Fruit fly (Drosophila melanogaster) whole organism, pupa: ENCODE results near the gene hook.

Source experiments
- CG10348 ChIP-seq: fragments of 200-800 bp; sonication (Bioruptor generic); IDR thresholded peaks from 2 replicates; pipeline ENCODE4 v1.3.6; 2022; ENCODE audit warnings: missing biosample characterization, missing genetic modification characterization
- CG12605 ChIP-seq: fragments of 200-800 bp; sonication (Bioruptor generic); IDR thresholded peaks from 2 replicates; pipeline ENCODE4 v1.3.6; 2022; ENCODE audit warnings: missing biosample characterization, missing genetic modification characterization
- CG13204 ChIP-seq: fragments of 200-800 bp; sonication (Bioruptor generic); optimal IDR thresholded peaks from 2 replicates; lab custom pipeline; 2018; ENCODE audit warnings: missing biosample characterization, mild to moderate bottlenecking, missing genetic modification characterization, moderate library complexity
- CG14655 ChIP-seq: fragments of 200-800 bp; sonication (Bioruptor generic); optimal IDR thresholded peaks from 3 replicates; lab custom pipeline; 2017; ENCODE audit warnings: mild to moderate bottlenecking, missing biosample characterization, missing genetic modification reagents, missing genetic modification characterization
- CG15710 ChIP-seq: fragments of 200-800 bp; sonication (Bioruptor generic); optimal IDR thresholded peaks from 2 replicates; lab custom pipeline; 2018; ENCODE audit warnings: missing biosample characterization, mild to moderate bottlenecking, missing genetic modification characterization, moderate library complexity
- CG17806 ChIP-seq: fragments of 200-800 bp; sonication (Bioruptor generic); optimal IDR thresholded peaks from 2 replicates; lab custom pipeline; 2018; ENCODE audit warnings: missing biosample characterization, mild to moderate bottlenecking, missing genetic modification characterization, moderate library complexity
- CG32121 ChIP-seq: fragments of 200-800 bp; sonication (Bioruptor generic); IDR thresholded peaks from 2 replicates; pipeline ENCODE4 v1.3.6; 2022; ENCODE audit warnings: missing biosample characterization, missing genetic modification characterization
- CG34367 ChIP-seq: fragments of 200-800 bp; sonication (Bioruptor generic); optimal IDR thresholded peaks from 2 replicates; lab custom pipeline; 2018; ENCODE audit warnings: missing biosample characterization, mild to moderate bottlenecking, missing genetic modification characterization
- CG4496 ChIP-seq: fragments of 200-800 bp; sonication (Bioruptor generic); IDR thresholded peaks from 3 replicates; pipeline ENCODE4 v1.3.6; 2022; ENCODE audit warnings: missing biosample characterization, missing genetic modification characterization
- CG8159 ChIP-seq: fragments of 200-800 bp; sonication (Bioruptor generic); optimal IDR thresholded peaks from 3 replicates; lab custom pipeline; 2018; ENCODE audit warnings: missing biosample characterization, mild to moderate bottlenecking, missing genetic modification characterization, moderate library complexity
- CG8301 ChIP-seq: fragments of 200-800 bp; sonication (Bioruptor generic); optimal IDR thresholded peaks from 2 replicates; lab custom pipeline; 2018; ENCODE audit warnings: missing biosample characterization, mild to moderate bottlenecking, missing genetic modification characterization
- CG9948 ChIP-seq: fragments of 200-800 bp; sonication (Bioruptor generic); optimal IDR thresholded peaks from 2 replicates; lab custom pipeline; 2018; ENCODE audit warnings: missing biosample characterization, mild to moderate bottlenecking, missing genetic modification characterization, moderate library complexity
- D1 ChIP-seq: fragments of 200-800 bp; sonication (Bioruptor generic); optimal IDR thresholded peaks from 2 replicates; lab custom pipeline; 2018; ENCODE audit warnings: missing biosample characterization, mild to moderate bottlenecking, missing genetic modification characterization, moderate library complexity
- EcR ChIP-seq: fragments of 200-800 bp; sonication (Bioruptor generic); optimal IDR thresholded peaks from 3 replicates; lab custom pipeline; 2019; ENCODE audit warnings: missing biosample characterization, missing genetic modification characterization, mild to moderate bottlenecking, moderate library complexity, missing genetic modification reagents
- Ets98B ChIP-seq: fragments of 200-800 bp; sonication (Bioruptor generic); IDR thresholded peaks from 2 replicates; pipeline ENCODE4 v1.3.6; 2022; ENCODE audit warnings: missing biosample characterization, missing genetic modification characterization
- Pif1A ChIP-seq: fragments of 200-800 bp; sonication (Bioruptor generic); optimal IDR thresholded peaks from 3 replicates; lab custom pipeline; 2016; ENCODE audit warnings: missing biosample characterization, missing genetic modification characterization
- Pif1B ChIP-seq: fragments of 200-800 bp; sonication (Bioruptor generic); optimal IDR thresholded peaks from 3 replicates; lab custom pipeline; 2016; ENCODE audit warnings: missing biosample characterization, missing genetic modification characterization
- Snoo ChIP-seq: fragments of 200-800 bp; sonication (Bioruptor generic); optimal IDR thresholded peaks from 3 replicates; lab custom pipeline; 2017; ENCODE audit warnings: missing biosample characterization, mild to moderate bottlenecking, missing genetic modification characterization, inconsistent platforms
- fd96Ca ChIP-seq: fragments of 200-800 bp; sonication (Bioruptor generic); IDR thresholded peaks from 3 replicates; pipeline ENCODE4 v1.3.6; 2022; ENCODE audit warnings: missing biosample characterization, missing genetic modification characterization
- gl ChIP-seq: fragments of 200-800 bp; sonication (Bioruptor generic); optimal IDR thresholded peaks from 2 replicates; lab custom pipeline; 2018; ENCODE audit warnings: missing biosample characterization, mild to moderate bottlenecking, missing genetic modification characterization
- rn ChIP-seq: fragments of 200-800 bp; sonication (Bioruptor generic); IDR thresholded peaks from 2 replicates; pipeline ENCODE4 v1.3.6; 2022; ENCODE audit warnings: missing biosample characterization, missing genetic modification characterization

hook gene

dm6 chr2L:19033288-19033687, at the start of gene hook:
hook (minus strand) TSS chr2L:19033498.
- TF ChIP-seq D1 (tag; lab: Kevin White, UChicago) (no peak), CG8159 (tag; lab: Kevin White, UChicago) (no peak), EcR (no peak), Pif1B (no peak), CG10348 (GFP tag; lab: Robert Waterston, UW) (no peak), rn (no peak), CG9948 (tag; lab: Kevin White, UChicago) (no peak), Ets98B (no peak), CG17806 (no peak), CG32121 (GFP tag; lab: Robert Waterston, UW) (no peak), Snoo (no peak), CG13204 (GFP tag; lab: Kevin White, UChicago) (no peak), CG12605 (GFP tag; lab: Robert Waterston, UW) (no peak), gl (tag; lab: Kevin White, UChicago) (no peak), CG4496 (no peak), CG15710 (tag; lab: Kevin White, UChicago) (no peak), CG34367 (no peak), CG8301 (tag; lab: Kevin White, UChicago) (no peak), fd96Ca (GFP tag; lab: Robert Waterston, UW) (no peak)

- TF ChIP-seq CG4496 (no peak), fd96Ca (GFP tag; lab: Robert Waterston, UW) (no peak), rn (no peak), CG9948 (tag; lab: Kevin White, UChicago) (no peak), CG13204 (GFP tag; lab: Kevin White, UChicago) (no peak), Snoo (no peak), CG12605 (GFP tag; lab: Robert Waterston, UW) (no peak), EcR (no peak), CG14655 (GFP tag; lab: Kevin White, UChicago) (no peak), Pif1A (GFP tag; lab: Kevin White, UChicago) (no peak), CG8301 (tag; lab: Kevin White, UChicago) (no peak), CG15710 (tag; lab: Kevin White, UChicago) (no peak), CG10348 (GFP tag; lab: Robert Waterston, UW) (no peak), gl (tag; lab: Kevin White, UChicago) (no peak), Pif1B (no peak), CG32121 (GFP tag; lab: Robert Waterston, UW) (no peak)
Observed at dm6 chr2L:19079742-19080141, 46.4 kb upstream of the hook start.

- TF ChIP-seq rn (no peak), CG14655 (GFP tag; lab: Kevin White, UChicago) (no peak), CG34367 (no peak), CG4496 (no peak), fd96Ca (GFP tag; lab: Robert Waterston, UW) (no peak), CG8159 (tag; lab: Kevin White, UChicago) (no peak), gl (tag; lab: Kevin White, UChicago) (no peak), CG12605 (GFP tag; lab: Robert Waterston, UW) (no peak), CG10348 (GFP tag; lab: Robert Waterston, UW) (no peak), Pif1A (GFP tag; lab: Kevin White, UChicago) (no peak), Snoo (no peak), D1 (tag; lab: Kevin White, UChicago) (no peak), EcR (no peak), CG13204 (GFP tag; lab: Kevin White, UChicago) (no peak), CG32121 (GFP tag; lab: Robert Waterston, UW) (no peak)
Observed at dm6 chr2L:19078928-19079327, 45.6 kb upstream of the hook start, which contains the start of gene CG10700. CG10700 (minus strand) TSS chr2L:19079028.

- TF ChIP-seq CG32121 (GFP tag; lab: Robert Waterston, UW) (no peak), CG34367 (no peak), CG8301 (tag; lab: Kevin White, UChicago) (no peak), Ets98B (no peak), D1 (tag; lab: Kevin White, UChicago) (no peak), CG13204 (GFP tag; lab: Kevin White, UChicago) (no peak), CG15710 (tag; lab: Kevin White, UChicago) (no peak), EcR (no peak), fd96Ca (GFP tag; lab: Robert Waterston, UW) (no peak), rn (no peak), Snoo (no peak), CG9948 (tag; lab: Kevin White, UChicago) (no peak), CG10348 (GFP tag; lab: Robert Waterston, UW) (no peak), CG4496 (no peak), CG12605 (GFP tag; lab: Robert Waterston, UW) (no peak), CG17806 (no peak), CG8159 (tag; lab: Kevin White, UChicago) (no peak), gl (tag; lab: Kevin White, UChicago) (no peak), Pif1B (no peak), CG14655 (GFP tag; lab: Kevin White, UChicago) (no peak)
- TF ChIP-seq, all 21 proteins: peak for 0
Observed at dm6 chr2L:19074099-19074828, 41.0 kb upstream of the hook start, which contains the start of gene CG17572. CG17572 (minus strand) TSS chr2L:19074149.

- no peak for TF ChIP-seq CG17806
- no peak for TF ChIP-seq CG13204 (GFP tag; lab: Kevin White, UChicago)
- TF ChIP-seq CG10348 (GFP tag; lab: Robert Waterston, UW): no peak
- no peak for TF ChIP-seq Ets98B
- no peak for TF ChIP-seq D1 (tag; lab: Kevin White, UChicago)
- no peak for TF ChIP-seq CG4496
- no peak for TF ChIP-seq EcR
- TF ChIP-seq CG9948 (tag; lab: Kevin White, UChicago): no peak
- TF ChIP-seq rn: no peak
- no peak for TF ChIP-seq CG8301 (tag; lab: Kevin White, UChicago)
- TF ChIP-seq fd96Ca (GFP tag; lab: Robert Waterston, UW): no peak
Observed at dm6 chr2L:19071713-19072112, 38.4 kb upstream of the hook start.
